Worm (Caenorhabditis elegans) whole organism, mixed stage, embryonic: ENCODE measurements around the gene col-133.

Experiments used
- ces-1 ChIP-seq: fragments of 150-350 bp; optimal IDR thresholded peaks from 2 replicates; lab custom pipeline; 2014; ENCODE audit warnings: missing biosample characterization, missing genetic modification reagents, missing genetic modification characterization
- lsy-2 ChIP-seq: fragments of 150-350 bp; optimal IDR thresholded peaks from 2 replicates; lab custom pipeline; 2014; ENCODE audit warnings: missing biosample characterization, missing genetic modification characterization
- mab-5 ChIP-seq: fragments of 150-350 bp; optimal IDR thresholded peaks from 2 replicates; lab custom pipeline; 2014; ENCODE audit warnings: missing biosample characterization, missing genetic modification characterization
- nhr-2 ChIP-seq: fragments of 150-350 bp; optimal IDR thresholded peaks from 2 replicates; lab custom pipeline; 2014; ENCODE audit warnings: missing biosample characterization, missing genetic modification characterization
- nhr-237 ChIP-seq: fragments of 150-350 bp; optimal IDR thresholded peaks from 2 replicates; lab custom pipeline; 2014; ENCODE audit warnings: missing biosample characterization, missing genetic modification characterization
- nhr-28 ChIP-seq: fragments of 150-350 bp; optimal IDR thresholded peaks from 2 replicates; lab custom pipeline; 2014; ENCODE audit warnings: missing biosample characterization, missing genetic modification characterization
- sem-2 ChIP-seq: fragments of 200-800 bp; sonication (Bioruptor generic); optimal IDR thresholded peaks from 2 replicates; lab custom pipeline; 2018; ENCODE audit warnings: mild to moderate bottlenecking, missing genetic modification characterization, missing compliant biosample characterization
- snpc-4 ChIP-seq: fragments of 150-350 bp; optimal IDR thresholded peaks from 2 replicates; lab custom pipeline; 2014; ENCODE audit warnings: missing biosample characterization, missing genetic modification characterization
- unc-120 ChIP-seq: sonication (generic microtip); optimal IDR thresholded peaks from 2 replicates; lab custom pipeline; 2017; ENCODE audit warnings: missing genetic modification characterization, missing compliant biosample characterization; ENCODE audit not compliant: poor library complexity, severe bottlenecking
- unc-39 ChIP-seq: fragments of 150-350 bp; optimal IDR thresholded peaks from 2 replicates; lab custom pipeline; 2014; ENCODE audit warnings: missing biosample characterization, missing genetic modification characterization
- unc-62 ChIP-seq: fragments of 150-350 bp; optimal IDR thresholded peaks from 2 replicates; lab custom pipeline; 2014; ENCODE audit warnings: missing biosample characterization, missing genetic modification reagents, missing genetic modification characterization

ce11 chrIV:14143042-14143441, 43.9 kb upstream of the col-133 start:
- TF ChIP-seq unc-62 (GFP tag; lab: Kevin White, UChicago) (no peak), nhr-28 (tag; lab: Kevin White, UChicago) (no peak), snpc-4 (tag; lab: Kevin White, UChicago) (no peak), unc-120 (no peak), nhr-237 (tag; lab: Kevin White, UChicago) (no peak), lsy-2 (tag; lab: Kevin White, UChicago) (no peak), unc-39 (no peak), nhr-2 (tag; lab: Kevin White, UChicago) (no peak), mab-5 (no peak), ces-1 (no peak), sem-2 (GFP tag; lab: Kevin White, UChicago) (no peak)
